Fruit fly (Drosophila melanogaster) whole organism, wandering third instar larva: ENCODE measurements around the gene CG31974.
A peak's percentile ranks its signal among the peaks of the same experiment; 100 is the strongest.

ENCODE experiments used
- CG32264 ChIP-seq: fragments of 200-800 bp; sonication (Bioruptor generic); optimal IDR thresholded peaks from 2 replicates; lab custom pipeline; 2016; ENCODE audit warnings: missing biosample characterization, missing genetic modification characterization
- CG9705 ChIP-seq: fragments of 200-800 bp; sonication (Bioruptor generic); optimal IDR thresholded peaks from 2 replicates; lab custom pipeline; 2018; ENCODE audit warnings: missing biosample characterization, mild to moderate bottlenecking, missing genetic modification characterization
- Dfd ChIP-seq: fragments of >200 bp; optimal IDR thresholded peaks from 2 replicates; lab custom pipeline; 2017; ENCODE audit warnings: missing biosample characterization, missing genetic modification characterization
- Dif ChIP-seq: fragments of 200-275, 200-300 bp; sonication (Bioruptor generic); optimal IDR thresholded peaks from 2 replicates; lab custom pipeline; 2018; ENCODE audit warnings: missing biosample characterization, missing genetic modification characterization; ENCODE audit not compliant: partially characterized antibody
- GATAd ChIP-seq: sonication (Bioruptor generic); optimal IDR thresholded peaks from 2 replicates; lab custom pipeline; 2016; ENCODE audit warnings: missing biosample characterization, missing genetic modification characterization
- HLH106 ChIP-seq: fragments of 200-800 bp; optimal IDR thresholded peaks from 3 replicates; lab custom pipeline; 2019; ENCODE audit warnings: missing biosample characterization, mild to moderate bottlenecking, missing genetic modification characterization, moderate library complexity
- Hnf4 ChIP-seq: fragments of 200-800 bp; sonication (Bioruptor generic); optimal IDR thresholded peaks from 2 replicates; lab custom pipeline; 2016; ENCODE audit warnings: missing biosample characterization, mild to moderate bottlenecking, missing genetic modification characterization
- Hr78 ChIP-seq: fragments of >200 bp; optimal IDR thresholded peaks from 2 replicates; lab custom pipeline; 2017; ENCODE audit warnings: missing biosample characterization, missing genetic modification characterization
- Hr83 ChIP-seq: fragments of 200-300 bp; sonication (Bioruptor generic); optimal IDR thresholded peaks from 2 replicates; lab custom pipeline; 2016; ENCODE audit warnings: missing biosample characterization, mild to moderate bottlenecking, missing genetic modification characterization, moderate library complexity; ENCODE audit not compliant: poor library complexity, severe bottlenecking
- Jra ChIP-seq: sonication (Bioruptor generic); optimal IDR thresholded peaks from 2 replicates; lab custom pipeline; 2016; ENCODE audit warnings: missing biosample characterization, missing genetic modification characterization
- Mio ChIP-seq: sonication (Bioruptor generic); optimal IDR thresholded peaks from 2 replicates; lab custom pipeline; 2016; ENCODE audit warnings: missing biosample characterization, missing genetic modification characterization
- Myc ChIP-seq: fragments of >200 bp; optimal IDR thresholded peaks from 2 replicates; lab custom pipeline; 2017
- N ChIP-seq: fragments of >200 bp; optimal IDR thresholded peaks from 2 replicates; lab custom pipeline; 2018; ENCODE audit warnings: missing biosample characterization, missing external identifiers, missing genetic modification characterization
- OdsH ChIP-seq: fragments of 200-800 bp; sonication (Bioruptor generic); optimal IDR thresholded peaks from 2 replicates; lab custom pipeline; 2016; ENCODE audit warnings: missing biosample characterization, mild to moderate bottlenecking, missing genetic modification characterization
- Rel ChIP-seq, 2 experiments: fragments of 200-800 bp; sonication (Bioruptor generic) in 1 of 2; optimal IDR thresholded peaks; 2 replicates in 1 of 2; 3 replicates in 1 of 2; lab custom pipeline; 2016 to 2019; ENCODE audit warnings: mild to moderate bottlenecking in 2 of 2, missing biosample characterization in 2 of 2, missing genetic modification characterization in 2 of 2, moderate library complexity in 1 of 2
- Sp1 ChIP-seq: fragments of 200-800 bp; sonication (Bioruptor generic); optimal IDR thresholded peaks from 3 replicates; lab custom pipeline; 2019; ENCODE audit warnings: missing biosample characterization, mild to moderate bottlenecking, missing genetic modification characterization, moderate library complexity
- Vsx2 ChIP-seq: fragments of 200-300, 225-300 bp; sonication (Bioruptor generic); optimal IDR thresholded peaks from 2 replicates; lab custom pipeline; 2018; ENCODE audit warnings: missing biosample characterization, missing genetic modification characterization; ENCODE audit not compliant: partially characterized antibody
- br ChIP-seq: fragments of 200-800 bp; sonication (Bioruptor generic); optimal IDR thresholded peaks from 2 replicates; lab custom pipeline; 2016; ENCODE audit warnings: missing biosample characterization, missing genetic modification characterization
- brk ChIP-seq: fragments of 200-800 bp; sonication (Bioruptor generic); optimal IDR thresholded peaks from 2 replicates; lab custom pipeline; 2016; ENCODE audit warnings: missing biosample characterization, mild to moderate bottlenecking, missing genetic modification characterization
- dl ChIP-seq, 2 experiments: fragments of 175-275, 200-275 bp in 1 of 2; fragments of 200-275 bp in 1 of 2; sonication (Bioruptor generic); optimal IDR thresholded peaks; lab custom pipeline; 2018; ENCODE audit warnings: mild to moderate bottlenecking in 2 of 2, missing biosample characterization in 2 of 2, missing genetic modification characterization in 2 of 2, moderate library complexity in 2 of 2; ENCODE audit not compliant: partially characterized antibody in 2 of 2, insufficient read depth in 1 of 2
- dmrt93B ChIP-seq: fragments of 200-800 bp; sonication (Bioruptor generic); optimal IDR thresholded peaks from 2 replicates; lab custom pipeline; 2018; ENCODE audit warnings: missing biosample characterization, mild to moderate bottlenecking, missing genetic modification characterization
- ey ChIP-seq: fragments of 200-800 bp; sonication (Bioruptor generic); optimal IDR thresholded peaks from 2 replicates; lab custom pipeline; 2016; ENCODE audit warnings: missing biosample characterization, missing genetic modification characterization
- foxo ChIP-seq, 2 experiments: fragments of 200-800 bp; sonication (Bioruptor generic); optimal IDR thresholded peaks; 2 replicates in 1 of 2; 3 replicates in 1 of 2; lab custom pipeline; 2016 to 2017; ENCODE audit warnings: missing biosample characterization in 2 of 2, missing genetic modification characterization in 2 of 2
- fru ChIP-seq: fragments of 200-800 bp; sonication (Bioruptor generic); optimal IDR thresholded peaks from 3 replicates; lab custom pipeline; 2016; ENCODE audit warnings: missing biosample characterization, mild to moderate bottlenecking, missing genetic modification characterization
- h ChIP-seq: fragments of 200-800 bp; sonication (Bioruptor generic); optimal IDR thresholded peaks from 3 replicates; lab custom pipeline; 2016; ENCODE audit warnings: missing biosample characterization, mild to moderate bottlenecking, missing genetic modification characterization
- jim ChIP-seq: fragments of 175-275, 200-325 bp; sonication (Bioruptor generic); optimal IDR thresholded peaks from 2 replicates; lab custom pipeline; 2016; ENCODE audit warnings: missing biosample characterization, mild to moderate bottlenecking, missing genetic modification characterization
- lola ChIP-seq: fragments of >200 bp; optimal IDR thresholded peaks from 2 replicates; lab custom pipeline; 2017; ENCODE audit warnings: missing biosample characterization, missing genetic modification characterization
- pan ChIP-seq: fragments of >200 bp; optimal IDR thresholded peaks from 2 replicates; lab custom pipeline; 2017
- psq ChIP-seq: fragments of 200-800 bp; sonication (Bioruptor generic); optimal IDR thresholded peaks from 3 replicates; lab custom pipeline; 2017; ENCODE audit warnings: missing biosample characterization, mild to moderate bottlenecking, missing genetic modification characterization, moderate library complexity
- rgr ChIP-seq: fragments of 200-800 bp; sonication (Bioruptor generic); optimal IDR thresholded peaks from 3 replicates; lab custom pipeline; 2016; ENCODE audit warnings: missing biosample characterization, mild to moderate bottlenecking, missing genetic modification characterization
- tai ChIP-seq: sonication (Bioruptor generic); optimal IDR thresholded peaks from 2 replicates; lab custom pipeline; 2016; ENCODE audit warnings: missing biosample characterization, missing genetic modification characterization
- usp ChIP-seq: fragments of >200 bp; optimal IDR thresholded peaks from 2 replicates; lab custom pipeline; 2017; ENCODE audit warnings: missing biosample characterization, missing genetic modification characterization
- woc ChIP-seq: sonication (Bioruptor generic); optimal IDR thresholded peaks from 2 replicates; lab custom pipeline; 2016; ENCODE audit warnings: missing biosample characterization, mild to moderate bottlenecking, missing genetic modification characterization

The CG31974 gene

DNA sequence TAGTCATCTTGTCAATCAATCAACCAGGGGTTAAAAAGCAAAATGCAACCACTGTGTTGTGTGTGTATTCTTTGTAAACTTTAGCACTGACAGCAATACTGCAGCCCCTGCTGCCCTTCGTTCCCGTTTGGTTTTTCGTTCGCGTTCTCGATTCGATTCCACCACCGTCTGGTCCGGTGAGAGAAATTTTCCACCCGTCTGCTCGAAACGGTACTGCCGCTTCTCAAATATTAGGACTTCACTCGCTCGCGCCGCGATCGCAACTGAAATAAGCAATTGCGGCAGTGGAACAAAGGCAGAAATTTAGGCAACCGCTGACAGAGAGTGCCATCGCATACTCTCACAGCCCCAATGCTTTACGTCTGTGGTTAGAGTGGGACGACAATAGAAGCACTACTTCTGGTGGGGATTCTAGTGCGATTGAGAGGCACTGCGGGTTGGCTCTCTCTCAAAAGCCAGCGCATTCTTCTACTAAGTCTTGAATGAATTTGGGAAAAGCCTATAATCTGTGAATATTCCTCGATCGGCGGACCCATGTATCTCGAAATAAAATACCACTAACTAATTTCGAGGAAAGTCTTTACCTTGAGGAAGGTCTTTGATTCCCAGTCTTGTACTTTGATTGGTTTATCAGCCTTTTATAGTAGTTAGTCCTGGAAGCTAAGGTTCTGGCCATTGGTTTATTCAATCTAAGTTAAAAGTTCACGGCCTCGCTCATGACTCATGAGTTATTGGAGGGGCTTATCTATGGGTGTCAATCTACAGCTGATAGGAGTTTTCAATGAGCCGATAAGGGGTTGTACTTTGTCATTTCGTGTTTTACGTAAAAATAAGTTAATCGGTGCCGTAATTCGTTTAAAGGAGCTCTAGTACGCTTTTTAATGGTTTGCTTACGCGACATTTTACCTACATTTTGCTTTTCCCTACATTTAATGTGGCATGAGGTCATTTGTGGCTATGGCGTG, 13.6 kb downstream of the CG31974 start:
- TF ChIP-seq jim (GFP tag; lab: Kevin White, UChicago) (peak; percentile 53), tai (peak; percentile 42), pan (lab: Kevin White, UChicago) (no peak), br (peak; percentile 77), fru (GFP tag; lab: Kevin White, UChicago) (peak; percentile 69), foxo (GFP tag; optimal IDR thresholded peaks at IDR 0.05; lab: Kevin White, UChicago) (peak; percentile 50), N (GFP tag; lab: Kevin White, UChicago) (no peak), woc (GFP tag; lab: Kevin White, UChicago) (no peak), CG9705 (GFP tag; lab: Kevin White, UChicago) (no peak), dl (GFP tag; optimal IDR thresholded peaks at IDR 0.05; lab: Kevin White, UChicago; ENCODE audit: insufficient read depth in 1 of 2, partially characterized antibody in 2 of 2) (peak; percentile 46 to 92), Vsx2 (GFP tag; lab: Kevin White, UChicago) (peak; percentile 95), Jra (GFP tag; lab: Kevin White, UChicago) (peak; percentile 87), Myc (lab: Kevin White, UChicago) (no peak), dmrt93B (GFP tag; lab: Kevin White, UChicago) (no peak), h (GFP tag; lab: Kevin White, UChicago) (peak; percentile 88), lola (no peak), Sp1 (GFP tag; lab: Kevin White, UChicago) (peak; percentile 71), Hr78 (GFP tag; lab: Kevin White, UChicago) (no peak), rgr (GFP tag; lab: Kevin White, UChicago) (peak; percentile 72), OdsH (peak; percentile 51), HLH106 (tag; lab: Kevin White, UChicago) (peak; percentile 39), Hr83 (GFP tag; lab: Kevin White, UChicago) (peak; percentile 94), usp (GFP tag; lab: Kevin White, UChicago) (no peak), Dif (GFP tag; lab: Kevin White, UChicago) (peak; percentile 97), brk (GFP tag; lab: Kevin White, UChicago) (peak; percentile 58), ey (GFP tag; lab: Kevin White, UChicago) (peak; percentile 10), Hnf4 (GFP tag; lab: Kevin White, UChicago) (peak; percentile 90), GATAd (GFP tag; lab: Kevin White, UChicago) (no peak), Mio (no peak), Rel (GFP tag; optimal IDR thresholded peaks at IDR 0.05; lab: Kevin White, UChicago) (peak; percentile 45), Rel (tag; optimal IDR thresholded peaks at IDR 0.05; lab: Kevin White, UChicago) (peak; percentile 78), CG32264 (GFP tag; lab: Kevin White, UChicago) (peak; percentile 24), psq (GFP tag; lab: Kevin White, UChicago) (peak; percentile 19), Dfd (no peak)
- TF ChIP-seq, all 38 proteins: peak for 21

DNA sequence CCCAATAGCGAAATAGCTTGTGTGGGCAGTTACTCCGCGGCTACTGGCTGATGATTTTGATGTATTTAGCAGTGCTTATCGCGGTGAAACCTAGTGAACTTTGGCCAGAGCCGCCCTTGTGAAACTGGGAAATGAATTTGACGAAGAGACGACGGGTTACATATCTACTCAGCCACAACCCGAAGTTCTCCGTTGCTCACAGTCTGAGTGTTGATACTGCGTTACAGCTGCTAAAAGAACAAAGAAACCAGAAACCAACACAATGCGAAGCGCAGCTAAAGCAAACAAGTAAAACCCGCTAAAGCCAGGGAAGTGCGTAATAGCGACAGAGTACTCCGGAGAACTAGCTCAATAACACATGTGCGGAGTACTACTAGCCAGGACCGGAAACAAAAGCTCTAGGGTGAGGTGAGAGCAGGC, 14.6 kb downstream of the CG31974 start:
- TF ChIP-seq Hr83 (GFP tag; lab: Kevin White, UChicago) = peak; percentile 67
- TF ChIP-seq br = peak; percentile 13
- peak; percentile 5 for TF ChIP-seq rgr (GFP tag; lab: Kevin White, UChicago)
- no peak for TF ChIP-seq tai
- TF ChIP-seq h (GFP tag; lab: Kevin White, UChicago) = peak; percentile 16
- TF ChIP-seq OdsH = peak; percentile 17
